Fruit fly (Drosophila melanogaster) whole organism, embryonic: ENCODE results near the gene SIDL.

Experiments
- Aef1 ChIP-seq: fragments of 200-800 bp; sonication (Bioruptor generic); IDR thresholded peaks from 3 replicates; pipeline ENCODE4 v1.3.6; 2022; ENCODE audit warnings: missing biosample characterization, missing genetic modification characterization
- CG10462 ChIP-seq: fragments of 200-800 bp; sonication (Bioruptor generic); optimal IDR thresholded peaks from 2 replicates; lab custom pipeline; 2016; ENCODE audit warnings: missing biosample characterization, missing genetic modification characterization
- CG11247 ChIP-seq: fragments of 200-800 bp; sonication (Bioruptor generic); IDR thresholded peaks from 2 replicates; pipeline ENCODE4 v1.3.6; 2022; ENCODE audit warnings: missing biosample characterization, missing genetic modification characterization
- CG12104 ChIP-seq: fragments of 200-800 bp; sonication (Bioruptor generic); optimal IDR thresholded peaks from 3 replicates; lab custom pipeline; 2016; ENCODE audit warnings: missing biosample characterization, missing genetic modification characterization
- CG12219 ChIP-seq: fragments of 200-800 bp; sonication (Bioruptor generic); optimal IDR thresholded peaks from 3 replicates; lab custom pipeline; 2018; ENCODE audit warnings: missing biosample characterization, mild to moderate bottlenecking, missing genetic modification characterization
- CG12659 ChIP-seq: fragments of 200-800 bp; sonication (Bioruptor generic); optimal IDR thresholded peaks from 3 replicates; lab custom pipeline; 2017; ENCODE audit warnings: mild to moderate bottlenecking, missing biosample characterization, missing genetic modification reagents, missing genetic modification characterization
- CG12769 ChIP-seq: fragments of 200-800 bp; sonication (Bioruptor generic); optimal IDR thresholded peaks from 2 replicates; lab custom pipeline; 2019; ENCODE audit warnings: missing biosample characterization, mild to moderate bottlenecking, missing genetic modification characterization, moderate library complexity
- CG14050 ChIP-seq: fragments of 200-800 bp; sonication (Bioruptor generic); IDR thresholded peaks from 3 replicates; pipeline ENCODE4 v1.3.6; 2022; ENCODE audit warnings: missing biosample characterization, missing genetic modification characterization
- CG16779 ChIP-seq: fragments of 200-800 bp; sonication (Bioruptor generic); IDR thresholded peaks from 2 replicates; pipeline ENCODE4 v1.3.6; 2022; ENCODE audit warnings: missing biosample characterization, missing genetic modification characterization
- CG18764 ChIP-seq: fragments of 200-800 bp; sonication (Bioruptor generic); optimal IDR thresholded peaks from 3 replicates; lab custom pipeline; 2016; ENCODE audit warnings: missing biosample characterization, missing genetic modification characterization
- CG2202 ChIP-seq: fragments of 200-800 bp; sonication (Bioruptor generic); optimal IDR thresholded peaks from 2 replicates; lab custom pipeline; 2018; ENCODE audit warnings: missing biosample characterization, mild to moderate bottlenecking, missing genetic modification characterization
- CG31441 ChIP-seq: fragments of 200-800 bp; sonication (Bioruptor generic); IDR thresholded peaks from 2 replicates; pipeline ENCODE4 v1.3.6; 2022; ENCODE audit warnings: missing biosample characterization, missing genetic modification characterization
- CG33213 ChIP-seq: fragments of 200-800 bp; sonication (Bioruptor generic); optimal IDR thresholded peaks from 3 replicates; lab custom pipeline; 2016; ENCODE audit warnings: missing biosample characterization, missing genetic modification characterization
- CG33557 ChIP-seq: fragments of 200-800 bp; sonication (Bioruptor generic); optimal IDR thresholded peaks from 2 replicates; lab custom pipeline; 2019; ENCODE audit warnings: missing biosample characterization, mild to moderate bottlenecking, missing genetic modification characterization, moderate library complexity
- CG4617 ChIP-seq: fragments of 200-800 bp; sonication (Bioruptor generic); optimal IDR thresholded peaks from 3 replicates; lab custom pipeline; 2016; ENCODE audit warnings: missing biosample characterization, missing genetic modification characterization, borderline replicate concordance
- CG6175 ChIP-seq: fragments of 200-800 bp; sonication (Bioruptor generic); IDR thresholded peaks from 3 replicates; pipeline ENCODE4 v1.3.6; 2022; ENCODE audit warnings: missing biosample characterization, missing genetic modification characterization
- CG6791 ChIP-seq: fragments of 200-800 bp; sonication (Bioruptor generic); IDR thresholded peaks from 3 replicates; pipeline ENCODE4 v1.3.6; 2022; ENCODE audit warnings: missing biosample characterization, missing genetic modification characterization; ENCODE audit not compliant: partially characterized antibody
- CG6813 ChIP-seq: fragments of 200-800 bp; sonication (Bioruptor generic); optimal IDR thresholded peaks from 2 replicates; lab custom pipeline; 2017; ENCODE audit warnings: missing biosample characterization, missing genetic modification characterization, mild to moderate bottlenecking, moderate library complexity, missing genetic modification reagents
- CG9215 ChIP-seq: fragments of 200-800 bp; sonication (Bioruptor generic); IDR thresholded peaks from 2 replicates; pipeline ENCODE4 v1.3.6; 2022; ENCODE audit warnings: missing biosample characterization, missing genetic modification characterization
- CG9609 ChIP-seq: fragments of 200-800 bp; sonication (Bioruptor generic); optimal IDR thresholded peaks from 3 replicates; lab custom pipeline; 2016; ENCODE audit warnings: missing biosample characterization, missing genetic modification characterization
- CG9932 ChIP-seq: fragments of 200-800 bp; sonication (Bioruptor generic); IDR thresholded peaks from 2 replicates; pipeline ENCODE4 v1.3.6; 2022; ENCODE audit warnings: missing biosample characterization, missing genetic modification characterization
- Dip3 ChIP-seq: fragments of 200-800 bp; sonication (Bioruptor generic); optimal IDR thresholded peaks from 3 replicates; lab custom pipeline; 2016; ENCODE audit warnings: missing biosample characterization, missing genetic modification characterization
- Dref ChIP-seq: fragments of 200-800 bp; sonication (Bioruptor generic); IDR thresholded peaks from 2 replicates; pipeline ENCODE4 v1.3.6; 2022; ENCODE audit warnings: missing biosample characterization, missing genetic modification characterization
- Hand ChIP-seq: fragments of 200-800 bp; sonication (Bioruptor generic); optimal IDR thresholded peaks from 2 replicates; lab custom pipeline; 2017; ENCODE audit warnings: mild to moderate bottlenecking, missing biosample characterization, missing genetic modification reagents, missing genetic modification characterization
- Lhr ChIP-seq: fragments of 200-800 bp; sonication (Bioruptor generic); optimal IDR thresholded peaks from 3 replicates; lab custom pipeline; 2017; ENCODE audit warnings: mild to moderate bottlenecking, missing biosample characterization, missing genetic modification reagents, missing genetic modification characterization
- Pdp1 ChIP-seq, 2 experiments: fragments of 200-800 bp; sonication (Bioruptor generic); optimal IDR thresholded peaks; 3 replicates each; lab custom pipeline; 2016; ENCODE audit warnings: missing biosample characterization in 2 of 2, missing genetic modification characterization in 2 of 2, mild to moderate bottlenecking in 1 of 2, moderate library complexity in 1 of 2
- Sry-δ ChIP-seq: fragments of 200-800 bp; sonication (Bioruptor generic); optimal IDR thresholded peaks from 2 replicates; lab custom pipeline; 2016; ENCODE audit warnings: missing biosample characterization, missing genetic modification characterization
- ac ChIP-seq: fragments of 200-800 bp; sonication (Bioruptor generic); optimal IDR thresholded peaks from 3 replicates; lab custom pipeline; 2017; ENCODE audit warnings: missing biosample characterization, mild to moderate bottlenecking, missing genetic modification characterization
- ase ChIP-seq: fragments of 200-800 bp; sonication (Bioruptor generic); IDR thresholded peaks from 3 replicates; pipeline ENCODE4 v1.3.6; 2022; ENCODE audit warnings: missing biosample characterization, missing genetic modification characterization
- az2 ChIP-seq: fragments of 200-800 bp; sonication (Bioruptor generic); optimal IDR thresholded peaks from 3 replicates; lab custom pipeline; 2016; ENCODE audit warnings: missing biosample characterization, missing genetic modification characterization
- bowl ChIP-seq: fragments of 200-800 bp; sonication (Bioruptor generic); IDR thresholded peaks from 2 replicates; pipeline ENCODE4 v1.3.6; 2022; ENCODE audit warnings: missing biosample characterization, missing genetic modification characterization
- chn ChIP-seq: fragments of 200-800 bp; sonication (Bioruptor generic); optimal IDR thresholded peaks from 2 replicates; lab custom pipeline; 2016; ENCODE audit warnings: missing biosample characterization, missing genetic modification characterization
- gce ChIP-seq: fragments of 200-800 bp; sonication (Bioruptor generic); IDR thresholded peaks from 3 replicates; pipeline ENCODE4 v1.3.6; 2022; ENCODE audit warnings: missing biosample characterization, missing genetic modification characterization
- gcm2 ChIP-seq: fragments of 200-800 bp; sonication (Bioruptor generic); optimal IDR thresholded peaks from 2 replicates; lab custom pipeline; 2016; ENCODE audit warnings: missing biosample characterization, missing genetic modification characterization
- gem ChIP-seq: fragments of 200-800 bp; sonication (Bioruptor generic); optimal IDR thresholded peaks from 2 replicates; lab custom pipeline; 2019; ENCODE audit warnings: missing biosample characterization, mild to moderate bottlenecking, missing genetic modification characterization, moderate library complexity
- gfzf ChIP-seq: fragments of 200-800 bp; sonication (Bioruptor generic); optimal IDR thresholded peaks from 2 replicates; lab custom pipeline; 2016; ENCODE audit warnings: missing biosample characterization, mild to moderate bottlenecking, missing genetic modification characterization, moderate library complexity
- ind ChIP-seq: fragments of 200-800 bp; sonication (Bioruptor generic); optimal IDR thresholded peaks from 3 replicates; lab custom pipeline; 2016; ENCODE audit warnings: missing biosample characterization, missing genetic modification characterization
- ken ChIP-seq: fragments of 200-800 bp; sonication (Bioruptor generic); IDR thresholded peaks from 3 replicates; pipeline ENCODE4 v1.3.6; 2022; ENCODE audit warnings: missing biosample characterization, missing genetic modification characterization
- kni ChIP-seq: fragments of 200-800 bp; sonication (Bioruptor generic); optimal IDR thresholded peaks from 3 replicates; lab custom pipeline; 2017; ENCODE audit warnings: mild to moderate bottlenecking, missing biosample characterization, missing genetic modification reagents, missing genetic modification characterization
- maf-S ChIP-seq: fragments of 200-800 bp; sonication (Bioruptor generic); optimal IDR thresholded peaks from 2 replicates; lab custom pipeline; 2016; ENCODE audit warnings: missing biosample characterization, missing genetic modification characterization
- nerfin-1 ChIP-seq: fragments of 200-800 bp; sonication (Bioruptor generic); optimal IDR thresholded peaks from 3 replicates; lab custom pipeline; 2019; ENCODE audit warnings: missing biosample characterization, mild to moderate bottlenecking, missing genetic modification characterization, moderate library complexity
- prd ChIP-seq, 3 experiments: fragments of >200 bp in 2 of 3; fragments of 200-800 bp in 1 of 3; sonication (Bioruptor generic) in 1 of 3; optimal IDR thresholded peaks in 2 of 3; IDR thresholded peaks in 1 of 3; 2 replicates in 2 of 3; 3 replicates in 1 of 3; pipeline versions ENCODE4 v1.3.6 to Lab custom; 2017 to 2022; ENCODE audit warnings: missing biosample characterization in 1 of 3, missing genetic modification characterization in 1 of 3
- ranshi ChIP-seq: fragments of 200-800 bp; sonication (Bioruptor generic); IDR thresholded peaks from 2 replicates; pipeline ENCODE4 v1.3.6; 2022; ENCODE audit warnings: missing biosample characterization, missing genetic modification characterization
- schlank ChIP-seq: fragments of 200-800 bp; sonication (Bioruptor generic); optimal IDR thresholded peaks from 2 replicates; lab custom pipeline; 2018; ENCODE audit warnings: missing biosample characterization, mild to moderate bottlenecking, missing genetic modification characterization
- sob ChIP-seq: fragments of 200-800 bp; sonication (Bioruptor generic); IDR thresholded peaks from 2 replicates; pipeline ENCODE4 v1.3.6; 2022; ENCODE audit warnings: missing biosample characterization, missing genetic modification characterization
- ttk ChIP-seq: fragments of 200-800 bp; sonication (Bioruptor generic); IDR thresholded peaks from 2 replicates; pipeline ENCODE4 v2.1.2; 2022; ENCODE audit warnings: missing biosample characterization, missing genetic modification characterization
- z ChIP-seq: fragments of 200-800 bp; sonication (Bioruptor generic); IDR thresholded peaks from 3 replicates; pipeline ENCODE4 v1.3.6; 2022; ENCODE audit warnings: missing biosample characterization, missing genetic modification characterization
- zf30C ChIP-seq: fragments of 200-800 bp; sonication (Bioruptor generic); optimal IDR thresholded peaks from 3 replicates; lab custom pipeline; 2018; ENCODE audit warnings: missing biosample characterization, mild to moderate bottlenecking, missing genetic modification characterization

Gene SIDL

dm6 chr3R:15242186-15243045 is 23.7 kb upstream of the SIDL start, which contains the start of the genes tefu and Hsc70-4 (continued):
- peak; percentile 46 for TF ChIP-seq gcm2 (GFP tag; lab: Kevin White, UChicago)
- peak; percentile 77 for TF ChIP-seq Dip3
- TF ChIP-seq prd (optimal IDR thresholded peaks at IDR 0.05; lab: Kevin White, UChicago) = no peak
- TF ChIP-seq prd (GFP tag; IDR thresholded peaks at IDR 0.05; lab: Robert Waterston, UW) = peak; percentile 88
- TF ChIP-seq CG14050 (GFP tag; lab: Robert Waterston, UW) = peak; percentile 53; the same call in 2 of the 3 replicates
- TF ChIP-seq ac (GFP tag; lab: Kevin White, UChicago) = no peak
- TF ChIP-seq CG12104 (GFP tag; lab: Kevin White, UChicago) = peak; percentile 71
- TF ChIP-seq Hand (GFP tag; lab: Kevin White, UChicago) = no peak
- peak; percentile 77 for TF ChIP-seq sob (GFP tag; lab: Robert Waterston, UW)
- TF ChIP-seq CG11247 (GFP tag; lab: Robert Waterston, UW) = peak; percentile 48; the same call in 1 of the 2 replicates
- peak; percentile 28 for TF ChIP-seq CG10462 (GFP tag; lab: Kevin White, UChicago)
- peak; percentile 40 for TF ChIP-seq CG33557
- TF ChIP-seq Sry-δ (GFP tag; lab: Kevin White, UChicago) = peak; percentile 53
- TF ChIP-seq CG9609 (GFP tag; lab: Kevin White, UChicago) = peak; percentile 73
- peak; percentile 51 for TF ChIP-seq Dref (GFP tag; lab: Robert Waterston, UW)
- TF ChIP-seq nerfin-1 (tag; lab: Kevin White, UChicago) = peak; percentile 58
- peak; percentile 80 for TF ChIP-seq CG12659 (GFP tag; lab: Kevin White, UChicago)
- TF ChIP-seq CG18764 (GFP tag; lab: Kevin White, UChicago) = peak; percentile 67
- peak; percentile 95 for TF ChIP-seq Lhr (GFP tag; lab: Kevin White, UChicago)
- TF ChIP-seq Pdp1 (GFP tag; optimal IDR thresholded peaks at IDR 0.05; lab: Kevin White, UChicago) = peak; percentile 85 to 90
- peak; percentile 90 for TF ChIP-seq CG9932 (GFP tag; lab: Robert Waterston, UW)
- TF ChIP-seq ranshi (GFP tag; lab: Robert Waterston, UW) = peak; percentile 89
- peak; percentile 40 for TF ChIP-seq CG2202 (tag; lab: Kevin White, UChicago)
- peak; percentile 86 for TF ChIP-seq ind (GFP tag; lab: Kevin White, UChicago)
- TF ChIP-seq CG6813 (GFP tag; lab: Kevin White, UChicago) = no peak
- peak; percentile 28 for TF ChIP-seq schlank (tag; lab: Kevin White, UChicago)
- TF ChIP-seq CG6175 (GFP tag; lab: Robert Waterston, UW) = peak; percentile 66; the same call in 2 of the 3 replicates
- TF ChIP-seq gem (tag; lab: Kevin White, UChicago) = peak; percentile 86
- TF ChIP-seq CG31441 = peak; percentile 12
- TF ChIP-seq CG12219 (GFP tag; lab: Kevin White, UChicago) = peak; percentile 8
- TF ChIP-seq bowl (GFP tag; lab: Robert Waterston, UW) = no peak
- TF ChIP-seq CG12769 (tag; lab: Kevin White, UChicago) = no peak
- TF ChIP-seq az2 (GFP tag; lab: Kevin White, UChicago) = peak; percentile 65
- peak; percentile 81 for TF ChIP-seq ken (GFP tag; lab: Robert Waterston, UW)
- peak; percentile 76 for TF ChIP-seq maf-S (GFP tag; lab: Kevin White, UChicago)
- no peak; the same call in 2 of the 3 replicates for TF ChIP-seq z (GFP tag; lab: Robert Waterston, UW)
- TF ChIP-seq CG4617 (GFP tag; lab: Kevin White, UChicago) = peak; percentile 38
- peak; percentile 96 for TF ChIP-seq gfzf
- TF ChIP-seq ase (GFP tag; lab: Robert Waterston, UW) = peak; percentile 79; the same call in 2 of the 3 replicates
- peak; percentile 82 for TF ChIP-seq chn
- TF ChIP-seq zf30C (GFP tag; lab: Kevin White, UChicago) = no peak
- peak; percentile 86 for TF ChIP-seq Aef1 (GFP tag; lab: Robert Waterston, UW)
- TF ChIP-seq ttk = peak; percentile 87
- TF ChIP-seq CG6791 (GFP tag; lab: Robert Waterston, UW) = peak; percentile 38; the same call in 1 of the 3 replicates
- TF ChIP-seq CG9215 (GFP tag; lab: Robert Waterston, UW) = peak; percentile 81
- no peak for TF ChIP-seq CG16779 (GFP tag; lab: Robert Waterston, UW)
- TF ChIP-seq kni (GFP tag; lab: Kevin White, UChicago) = peak; percentile 54
- TF ChIP-seq gce (GFP tag; lab: Robert Waterston, UW) = peak; percentile 50; the same call in 1 of the 3 replicates
- peak; percentile 55 for TF ChIP-seq CG33213 (GFP tag; lab: Kevin White, UChicago)
